Fruit fly (Drosophila melanogaster) S2 (cell line): ENCODE data around the gene Slob.

Experiments
- CG8478 ChIP-seq: fragments of >200 bp; optimal IDR thresholded peaks from 2 replicates; lab custom pipeline; 2018
- CTCF ChIP-seq, 2 experiments: fragments of >200 bp; optimal IDR thresholded peaks; 2 replicates each; lab custom pipeline; 2018

- no peak for TF ChIP-seq CG8478 (lab: Kevin White, UChicago)
- TF ChIP-seq CTCF (optimal IDR thresholded peaks at IDR 0.05; lab: Kevin White, UChicago), result no peak
Observed at dm6 chr2L:7596862-7597261, 78.0 kb downstream of the Slob start.
